Fruit fly (Drosophila melanogaster): Measurements from ENCODE around the gene CG12594.

DNA sequence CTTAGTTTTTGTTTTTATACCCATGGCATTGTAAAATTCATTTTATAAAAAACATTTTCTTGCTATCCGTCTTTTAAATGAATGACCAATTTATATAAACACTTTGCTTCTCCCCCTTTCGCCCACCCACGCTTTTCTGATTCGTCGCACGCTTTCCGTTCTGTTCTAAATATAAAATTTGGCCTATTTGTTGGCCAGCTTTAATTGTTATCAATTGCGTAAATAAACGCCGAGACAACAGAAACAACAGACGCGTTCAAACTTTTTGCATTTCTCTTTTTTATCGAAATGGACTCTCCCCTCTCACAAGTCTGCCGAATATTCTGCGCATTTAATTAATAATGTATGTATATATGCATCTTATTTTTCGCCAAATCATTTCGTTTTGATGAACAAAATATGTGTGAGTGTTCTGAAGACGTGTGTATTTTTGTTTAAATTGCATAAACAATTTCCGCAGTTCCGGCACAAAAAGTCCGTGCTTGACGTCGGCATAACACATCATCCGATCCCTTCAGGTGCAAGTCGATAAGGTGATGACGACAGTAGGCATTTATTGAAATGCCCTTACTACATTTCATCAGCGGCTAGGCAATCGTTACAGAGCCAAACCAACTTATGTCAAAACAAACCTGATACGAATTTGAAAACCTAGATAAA is 35.8 kb downstream of the CG12594 start:
- TF ChIP-seq psq (optimal IDR thresholded peaks at IDR 0.05): no peak
- TF ChIP-seq usp (GFP tag; optimal IDR thresholded peaks at IDR 0.05): no peak
- no peak for TF ChIP-seq pan (optimal IDR thresholded peaks at IDR 0.05)
